Worm (Caenorhabditis elegans) whole organism, late embryonic: ENCODE data around the gene T04H1.5.

Source experiments
- K09A11.1 ChIP-seq: sonication (generic microtip); optimal IDR thresholded peaks from 2 replicates; lab custom pipeline; 2017; ENCODE audit warnings: antibody characterized with exemption, mild to moderate bottlenecking, missing genetic modification characterization, missing compliant biosample characterization; ENCODE audit not compliant: insufficient read depth
- ama-1 ChIP-seq: fragments of 150-350 bp; optimal IDR thresholded peaks from 2 replicates; lab custom pipeline; 2014
- ceh-18 ChIP-seq: sonication (generic microtip); optimal IDR thresholded peaks from 2 replicates; lab custom pipeline; 2016; ENCODE audit warnings: missing genetic modification characterization, missing compliant biosample characterization
- dve-1 ChIP-seq: sonication (generic microtip); optimal IDR thresholded peaks from 2 replicates; lab custom pipeline; 2017; ENCODE audit warnings: antibody characterized with exemption, mild to moderate bottlenecking, missing genetic modification characterization, missing compliant biosample characterization
- fkh-10 ChIP-seq: fragments of 150-350 bp; optimal IDR thresholded peaks from 2 replicates; lab custom pipeline; 2014; ENCODE audit warnings: missing biosample characterization, missing genetic modification reagents, missing genetic modification characterization
- gmeb-2 ChIP-seq: sonication (generic microtip); optimal IDR thresholded peaks from 2 replicates; lab custom pipeline; 2016; ENCODE audit warnings: missing genetic modification characterization, inconsistent platforms, missing compliant biosample characterization
- nhr-11 ChIP-seq: fragments of 150-350 bp; optimal IDR thresholded peaks from 2 replicates; lab custom pipeline; 2014; ENCODE audit warnings: missing biosample characterization, missing genetic modification characterization
- odd-2 ChIP-seq: sonication (generic microtip); optimal IDR thresholded peaks from 2 replicates; lab custom pipeline; 2017; ENCODE audit warnings: antibody characterized with exemption, mild to moderate bottlenecking, missing genetic modification characterization, missing compliant biosample characterization
- pat-9 ChIP-seq: fragments of 200-800 bp; sonication (Bioruptor generic); optimal IDR thresholded peaks from 2 replicates; lab custom pipeline; 2018; ENCODE audit warnings: mild to moderate bottlenecking, missing genetic modification characterization, moderate library complexity, missing compliant biosample characterization
- pha-4 ChIP-seq: fragments of 150-350 bp; optimal IDR thresholded peaks from 2 replicates; lab custom pipeline; 2018; ENCODE audit warnings: missing biosample characterization, missing genetic modification reagents, missing genetic modification characterization
- pqm-1 ChIP-seq: sonication (generic microtip); optimal IDR thresholded peaks from 2 replicates; lab custom pipeline; 2016; ENCODE audit warnings: missing genetic modification characterization, missing compliant biosample characterization
- syd-9 ChIP-seq: sonication (generic microtip); optimal IDR thresholded peaks from 2 replicates; lab custom pipeline; 2016; ENCODE audit warnings: mild to moderate bottlenecking, missing genetic modification characterization, moderate library complexity, missing compliant biosample characterization
- zip-5 ChIP-seq: sonication (generic microtip); optimal IDR thresholded peaks from 2 replicates; lab custom pipeline; 2016; ENCODE audit warnings: missing genetic modification characterization, missing compliant biosample characterization

DNA sequence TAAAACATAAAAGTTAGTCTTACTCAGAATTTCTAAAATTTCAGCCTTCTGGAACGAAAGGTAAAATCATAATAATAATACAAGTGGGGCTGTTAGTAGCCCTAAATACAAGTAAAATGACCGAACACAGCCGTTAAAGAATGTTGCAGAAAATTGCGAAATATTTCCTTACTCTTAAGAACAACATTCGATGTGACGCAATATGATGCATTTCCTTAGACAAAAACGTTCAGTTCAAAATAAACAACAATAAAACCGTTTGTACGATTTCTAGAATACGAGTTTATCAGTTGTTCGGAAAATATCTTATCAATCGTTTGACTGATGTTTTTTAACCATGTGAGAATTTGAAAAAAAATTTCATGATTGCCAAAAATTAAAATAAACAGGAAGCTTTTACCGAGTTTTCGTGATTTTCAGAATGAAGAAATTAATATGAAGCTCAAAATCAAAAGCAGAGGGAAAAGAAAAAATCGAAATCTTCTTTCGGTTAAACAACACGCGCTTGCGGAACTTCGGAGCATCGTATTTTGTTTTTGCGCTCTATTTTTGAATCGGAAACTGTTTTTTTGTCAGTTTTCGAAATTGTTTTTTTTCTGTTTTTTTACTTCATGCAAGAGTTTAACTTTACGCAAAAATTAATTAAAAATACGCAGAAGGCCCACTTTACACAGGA, 5.2 kb upstream of the T04H1.5 start:
- TF ChIP-seq gmeb-2 (tag; lab: Kevin White, UChicago) (no peak), nhr-11 (tag; lab: Kevin White, UChicago) (no peak), zip-5 (no peak), K09A11.1 (tag; lab: Kevin White, UChicago) (no peak), fkh-10 (GFP tag; lab: Kevin White, UChicago) (no peak), pqm-1 (no peak), pha-4 (no peak), ama-1 (lab: Kevin White, UChicago) (no peak), pat-9 (tag; lab: Kevin White, UChicago) (no peak), ceh-18 (tag; lab: Kevin White, UChicago) (no peak), odd-2 (tag; lab: Kevin White, UChicago) (no peak), dve-1 (tag; lab: Kevin White, UChicago) (no peak), syd-9 (no peak)
